Worm (Caenorhabditis elegans) whole organism, L1 larva: ENCODE measurements around the gene nas-8.
A peak's percentile ranks its signal among the peaks of the same experiment; 100 is the strongest.

Experiments
- C16A3.4 ChIP-seq: fragments of 150-350 bp; optimal IDR thresholded peaks from 2 replicates; lab custom pipeline; 2014; ENCODE audit warnings: missing biosample characterization, missing genetic modification characterization
- F16B12.6 ChIP-seq: fragments of 150-350 bp; optimal IDR thresholded peaks from 2 replicates; lab custom pipeline; 2014; ENCODE audit warnings: missing biosample characterization, missing genetic modification characterization
- aly-2 ChIP-seq: fragments of 150-350 bp; optimal IDR thresholded peaks from 2 replicates; lab custom pipeline; 2014; ENCODE audit warnings: missing biosample characterization, missing genetic modification characterization
- ama-1 ChIP-seq: fragments of 150-350 bp; optimal IDR thresholded peaks from 2 replicates; lab custom pipeline; 2014
- blmp-1 ChIP-seq: fragments of 150-350 bp; optimal IDR thresholded peaks from 2 replicates; lab custom pipeline; 2014; ENCODE audit warnings: missing biosample characterization, missing genetic modification characterization
- ceh-88 ChIP-seq: fragments of 200-800 bp; sonication (Bioruptor generic); IDR thresholded peaks from 2 replicates; pipeline ENCODE4 v1.3.6; 2022; ENCODE audit warnings: missing genetic modification characterization, missing compliant biosample characterization
- dpl-1 ChIP-seq, 3 experiments: fragments of 150-350 bp in 2 of 3; sonication (generic microtip) in 1 of 3; optimal IDR thresholded peaks; 2 replicates each; lab custom pipeline; 2014 to 2017; ENCODE audit warnings: missing biosample characterization in 3 of 3, missing genetic modification characterization in 3 of 3, missing genetic modification reagents in 3 of 3
- efl-1 ChIP-seq, 4 experiments: fragments of 150-350 bp; optimal IDR thresholded peaks in 3 of 4; peaks in 1 of 4; 1 replicate in 1 of 4; 2 replicates in 3 of 4; lab custom pipeline; 2014; ENCODE audit warnings: missing biosample characterization in 2 of 4, missing genetic modification characterization in 2 of 4, missing genetic modification reagents in 2 of 4
- efl-3 ChIP-seq: fragments of 200-800 bp; sonication (Bioruptor generic); optimal IDR thresholded peaks from 2 replicates; lab custom pipeline; 2018; ENCODE audit warnings: mild to moderate bottlenecking, missing genetic modification characterization, missing compliant biosample characterization
- elt-2 ChIP-seq: sonication (generic microtip); optimal IDR thresholded peaks from 2 replicates; lab custom pipeline; 2016; ENCODE audit warnings: missing genetic modification characterization, mild to moderate bottlenecking, inconsistent platforms, missing compliant biosample characterization, missing genetic modification reagents
- fkh-4 ChIP-seq: sonication (generic microtip); optimal IDR thresholded peaks from 2 replicates; lab custom pipeline; 2016; ENCODE audit warnings: missing compliant biosample characterization, missing genetic modification characterization, borderline replicate concordance
- fkh-8 ChIP-seq: sonication (generic microtip); optimal IDR thresholded peaks from 2 replicates; lab custom pipeline; 2016; ENCODE audit warnings: mild to moderate bottlenecking, missing genetic modification characterization, missing compliant biosample characterization
- fos-1 ChIP-seq: fragments of 150-350 bp; optimal IDR thresholded peaks from 2 replicates; lab custom pipeline; 2014; ENCODE audit warnings: missing biosample characterization, missing genetic modification characterization
- grh-1 ChIP-seq: fragments of 200-800 bp; sonication (Bioruptor generic); IDR thresholded peaks from 2 replicates; pipeline ENCODE4 v1.3.6; 2022; ENCODE audit warnings: missing genetic modification reagents, missing genetic modification characterization, missing compliant biosample characterization
- hlh-17 ChIP-seq: fragments of 200-800 bp; sonication (Bioruptor generic); optimal IDR thresholded peaks from 2 replicates; lab custom pipeline; 2018; ENCODE audit warnings: missing genetic modification characterization, mild to moderate bottlenecking, missing compliant biosample characterization, moderate library complexity, borderline replicate concordance
- hpl-2 ChIP-seq: fragments of 150-350 bp; optimal IDR thresholded peaks from 2 replicates; lab custom pipeline; 2014; ENCODE audit warnings: missing biosample characterization, missing genetic modification reagents, missing genetic modification characterization
- irx-1 ChIP-seq: sonication (generic microtip); optimal IDR thresholded peaks from 2 replicates; lab custom pipeline; 2016; ENCODE audit warnings: missing genetic modification characterization, missing compliant biosample characterization
- isw-1 ChIP-seq: fragments of 200-800 bp; sonication (Bioruptor generic); IDR thresholded peaks from 2 replicates; pipeline ENCODE4 v1.3.6; 2022; ENCODE audit warnings: missing genetic modification characterization, missing compliant biosample characterization
- lin-13 ChIP-seq: fragments of 150-350 bp; optimal IDR thresholded peaks from 2 replicates; lab custom pipeline; 2014; ENCODE audit warnings: missing biosample characterization, missing genetic modification reagents, missing genetic modification characterization
- lin-14 ChIP-seq: fragments of 200-800 bp; sonication (Bioruptor generic); optimal IDR thresholded peaks from 2 replicates; lab custom pipeline; 2018; ENCODE audit warnings: mild to moderate bottlenecking, missing genetic modification characterization, moderate library complexity, missing compliant biosample characterization
- lin-15B ChIP-seq: fragments of 150-350 bp; sonication (generic microtip); optimal IDR thresholded peaks from 3 replicates; lab custom pipeline; 2014; ENCODE audit warnings: missing biosample characterization, missing genetic modification characterization
- lin-35 ChIP-seq, 2 experiments: fragments of 150-350 bp; optimal IDR thresholded peaks; 2 replicates each; lab custom pipeline; 2014; ENCODE audit warnings: missing biosample characterization in 2 of 2, missing genetic modification characterization in 2 of 2, missing genetic modification reagents in 2 of 2
- lir-3 ChIP-seq: sonication (generic microtip); optimal IDR thresholded peaks from 2 replicates; lab custom pipeline; 2016; ENCODE audit warnings: mild to moderate bottlenecking, missing genetic modification characterization, moderate library complexity, missing compliant biosample characterization; ENCODE audit not compliant: poor library complexity
- lsy-2 ChIP-seq, 2 experiments: fragments of 150-350 bp; optimal IDR thresholded peaks; 2 replicates each; lab custom pipeline; 2014; ENCODE audit warnings: missing biosample characterization in 2 of 2, missing genetic modification characterization in 2 of 2
- mdl-1 ChIP-seq, 2 experiments: fragments of 150-350 bp; optimal IDR thresholded peaks; 2 replicates each; lab custom pipeline; 2014 to 2017; ENCODE audit warnings: missing biosample characterization in 2 of 2, missing genetic modification characterization in 2 of 2, inconsistent platforms in 1 of 2
- mef-2 ChIP-seq: fragments of 150-350 bp; optimal IDR thresholded peaks from 2 replicates; lab custom pipeline; 2014; ENCODE audit warnings: missing biosample characterization, missing genetic modification characterization
- mep-1 ChIP-seq: fragments of 150-350 bp; optimal IDR thresholded peaks from 2 replicates; lab custom pipeline; 2014; ENCODE audit warnings: missing biosample characterization, missing genetic modification characterization
- nhr-12 ChIP-seq: sonication (generic microtip); optimal IDR thresholded peaks from 2 replicates; lab custom pipeline; 2017; ENCODE audit warnings: missing biosample characterization, missing genetic modification characterization
- nhr-19 ChIP-seq: fragments of 200-800 bp; sonication (Bioruptor generic); conservative IDR thresholded peaks from 2 replicates; pipeline ENCODE4 v1.3.6; 2022; ENCODE audit warnings: missing genetic modification characterization, missing compliant biosample characterization
- nhr-20 ChIP-seq: sonication (generic microtip); optimal IDR thresholded peaks from 2 replicates; lab custom pipeline; 2016; ENCODE audit warnings: mild to moderate bottlenecking, missing genetic modification characterization, missing compliant biosample characterization
- nhr-47 ChIP-seq: sonication (generic microtip); optimal IDR thresholded peaks from 2 replicates; lab custom pipeline; 2016; ENCODE audit warnings: mild to moderate bottlenecking, missing genetic modification characterization, moderate library complexity, missing compliant biosample characterization
- nhr-71 ChIP-seq: sonication (generic microtip); optimal IDR thresholded peaks from 2 replicates; lab custom pipeline; 2016; ENCODE audit warnings: mild to moderate bottlenecking, missing genetic modification characterization, moderate library complexity, missing compliant biosample characterization
- nhr-77 ChIP-seq: fragments of 150-350 bp; optimal IDR thresholded peaks from 2 replicates; lab custom pipeline; 2014; ENCODE audit warnings: missing biosample characterization, missing genetic modification characterization
- nhr-85 ChIP-seq: sonication (generic microtip); peaks from one replicate; lab custom pipeline; 2016; ENCODE audit warnings: missing genetic modification characterization, inconsistent platforms, missing compliant biosample characterization
- nhr-90 ChIP-seq: sonication (generic microtip); optimal IDR thresholded peaks from 2 replicates; lab custom pipeline; 2016; ENCODE audit warnings: mild to moderate bottlenecking, missing genetic modification characterization, missing compliant biosample characterization; ENCODE audit not compliant: poor library complexity
- rnt-1 ChIP-seq: sonication (generic microtip); optimal IDR thresholded peaks from 2 replicates; lab custom pipeline; 2016; ENCODE audit warnings: mild to moderate bottlenecking, missing genetic modification characterization, moderate library complexity, missing compliant biosample characterization
- skn-1 ChIP-seq: fragments of 150-350 bp; optimal IDR thresholded peaks from 2 replicates; lab custom pipeline; 2014; ENCODE audit warnings: missing biosample characterization, missing genetic modification characterization
- snu-23 ChIP-seq: sonication (generic microtip); optimal IDR thresholded peaks from 2 replicates; lab custom pipeline; 2016; ENCODE audit warnings: missing genetic modification characterization, missing compliant biosample characterization
- sptf-1 ChIP-seq: fragments of 150-350 bp; optimal IDR thresholded peaks from 2 replicates; lab custom pipeline; 2014; ENCODE audit warnings: missing biosample characterization, missing genetic modification characterization
- swsn-7 ChIP-seq: sonication (generic microtip); optimal IDR thresholded peaks from 2 replicates; lab custom pipeline; 2016; ENCODE audit warnings: missing genetic modification characterization, missing compliant biosample characterization
- tbx-2 ChIP-seq: sonication (generic microtip); optimal IDR thresholded peaks from 2 replicates; lab custom pipeline; 2016; ENCODE audit warnings: missing genetic modification characterization, missing compliant biosample characterization
- unc-130 ChIP-seq: fragments of 150-350 bp; optimal IDR thresholded peaks from 2 replicates; lab custom pipeline; 2017; ENCODE audit warnings: missing biosample characterization, missing genetic modification characterization, inconsistent platforms
- unc-86 ChIP-seq: sonication (generic microtip); optimal IDR thresholded peaks from 2 replicates; lab custom pipeline; 2016; ENCODE audit warnings: missing genetic modification characterization, missing compliant biosample characterization
- xbp-1 ChIP-seq: sonication (generic microtip); optimal IDR thresholded peaks from 2 replicates; lab custom pipeline; 2016; ENCODE audit warnings: missing genetic modification characterization, missing compliant biosample characterization
- ztf-4 ChIP-seq: fragments of 150-350 bp; optimal IDR thresholded peaks from 2 replicates; lab custom pipeline; 2014; ENCODE audit warnings: missing biosample characterization, missing genetic modification characterization

The nas-8 gene

DNA sequence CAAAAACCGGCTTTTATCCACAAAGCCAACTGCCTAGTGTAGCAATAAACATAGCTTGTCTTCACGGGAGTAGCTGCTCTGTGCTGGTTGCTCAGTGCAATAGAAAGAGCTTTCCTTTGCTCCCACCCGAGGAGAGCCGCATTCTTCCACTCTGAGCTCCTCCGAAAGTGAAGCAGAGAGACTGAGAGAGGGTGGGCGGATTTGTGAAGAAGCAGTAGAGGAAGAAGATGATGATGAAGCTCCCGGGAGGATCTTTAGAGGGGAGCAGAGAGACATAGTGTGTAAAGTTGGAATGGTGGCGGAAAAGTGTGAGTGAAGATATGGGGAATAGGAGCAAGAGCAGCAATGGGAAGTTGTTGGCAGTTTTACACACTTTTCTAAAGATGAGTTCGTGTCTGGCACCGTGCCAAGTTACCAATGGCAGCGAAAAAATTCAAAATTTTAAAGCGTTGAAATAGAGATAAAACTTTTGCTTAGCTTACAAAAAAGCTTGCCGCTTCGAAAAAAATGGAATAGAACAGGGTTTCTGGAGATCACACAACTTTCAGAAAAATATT is 16.1 kb upstream of the nas-8 start, which contains the start of gene ZC477.4 (continued):
- peak; percentile 25 for TF ChIP-seq unc-130 (tag; lab: Kevin White, UChicago)
- TF ChIP-seq nhr-77 (tag; lab: Kevin White, UChicago), result peak; percentile 4
- TF ChIP-seq mdl-1 (tag; optimal IDR thresholded peaks at IDR 0.05; lab: Kevin White, UChicago), result no peak
- TF ChIP-seq mep-1 (tag; lab: Kevin White, UChicago), result no peak
- no peak for TF ChIP-seq hpl-2 (GFP tag; lab: Kevin White, UChicago)
- no peak for TF ChIP-seq tbx-2

DNA sequence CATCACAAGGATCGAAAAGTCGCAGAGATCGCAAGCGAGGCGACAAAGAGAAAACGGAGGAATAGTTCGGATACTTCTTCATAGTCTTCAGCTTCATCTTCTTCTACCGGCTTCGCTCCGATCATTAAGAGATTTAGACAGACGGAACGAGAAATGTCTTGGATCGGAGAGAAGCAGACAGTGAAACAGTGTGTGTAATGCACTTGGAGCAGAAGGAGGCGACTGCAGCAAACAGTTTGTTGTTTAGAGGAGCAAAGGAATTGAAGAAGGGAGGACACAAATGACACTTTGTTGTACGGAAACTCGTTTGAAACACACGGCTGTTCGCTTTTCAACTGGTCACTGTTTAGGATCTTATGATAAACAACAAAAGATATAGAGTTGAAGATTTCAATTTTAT is 15.3 kb upstream of the nas-8 start:
- TF ChIP-seq mef-2 (tag; lab: Kevin White, UChicago) (no peak), nhr-77 (tag; lab: Kevin White, UChicago) (peak; percentile 12), nhr-47 (tag; lab: Kevin White, UChicago) (no peak), swsn-7 (no peak), lin-15B (no peak), grh-1 (GFP tag; lab: Robert Waterston, UW) (no peak), lir-3 (tag; lab: Kevin White, UChicago) (peak; percentile 13), tbx-2 (peak; percentile 15), rnt-1 (tag; lab: Kevin White, UChicago) (peak; percentile 70), lin-14 (GFP tag; lab: Kevin White, UChicago) (peak; percentile 65), hlh-17 (GFP tag; lab: Kevin White, UChicago) (no peak), lsy-2 (tag; optimal IDR thresholded peaks at IDR 0.05; lab: Kevin White, UChicago) (peak in 1 of 2 experiments; percentile 22), efl-1 (optimal IDR thresholded peaks at IDR 0.05; lab: Kevin White, UChicago) (peak; percentile 7 to 24), efl-1 (GFP tag; optimal IDR thresholded peaks at IDR 0.05 in 1 of 2; lab: Kevin White, UChicago) (no peak), ztf-4 (peak; percentile 11), nhr-71 (tag; lab: Kevin White, UChicago) (peak; percentile 52), blmp-1 (tag; lab: Kevin White, UChicago) (peak; percentile 13), nhr-20 (tag; lab: Kevin White, UChicago) (peak; percentile 34), skn-1 (tag; lab: Kevin White, UChicago) (peak; percentile 3), unc-130 (tag; lab: Kevin White, UChicago) (peak; percentile 13), snu-23 (GFP tag; lab: Kevin White, UChicago) (peak; percentile 28), nhr-19 (GFP tag; lab: Robert Waterston, UW) (peak; percentile 39)

DNA sequence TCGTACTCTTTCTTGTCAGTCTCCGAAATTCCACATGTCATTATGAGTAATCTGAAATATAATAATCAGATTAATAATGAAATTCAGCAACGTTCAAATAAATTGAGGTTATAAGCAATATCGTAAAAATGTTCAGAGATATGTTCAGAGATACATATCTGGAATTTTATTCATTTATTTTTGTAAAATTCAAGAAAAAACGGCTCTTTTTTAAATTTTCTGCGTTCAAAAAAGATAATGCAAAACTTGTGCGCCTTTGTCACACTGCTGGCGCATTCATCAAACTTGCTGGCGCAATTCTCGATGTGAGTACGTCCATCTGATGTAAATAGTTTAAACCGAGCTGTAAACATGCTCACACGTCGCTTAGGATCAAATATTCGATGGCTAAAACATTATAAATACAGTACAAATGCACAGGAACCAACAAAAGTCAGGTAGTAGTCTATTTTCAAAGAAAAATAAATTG is 11.5 kb upstream of the nas-8 start, which contains the start of the genes rde-8 and ZC477.3:
rde-8 (minus strand) TSS at position 51 of the 469 bp plus-strand sequence.
ZC477.3 (plus strand) TSS at position 282 of the 469 bp plus-strand sequence.
- peak; percentile 82 for TF ChIP-seq xbp-1 (tag; lab: Kevin White, UChicago)
- peak; percentile 38 for TF ChIP-seq ceh-88 (GFP tag; lab: Robert Waterston, UW)
- peak; percentile 78 for TF ChIP-seq unc-86 (tag; lab: Kevin White, UChicago)
- TF ChIP-seq lin-35 (GFP tag; optimal IDR thresholded peaks at IDR 0.05; lab: Kevin White, UChicago), result peak; percentile 79 to 86
- peak; percentile 34 for TF ChIP-seq lin-13 (GFP tag; lab: Kevin White, UChicago)
- TF ChIP-seq nhr-47 (tag; lab: Kevin White, UChicago), result peak; percentile 89
- TF ChIP-seq hlh-17 (GFP tag; lab: Kevin White, UChicago), result no peak
- TF ChIP-seq nhr-20 (tag; lab: Kevin White, UChicago), result peak; percentile 81
- peak; percentile 58 for TF ChIP-seq fkh-4 (tag; lab: Kevin White, UChicago)
- TF ChIP-seq ama-1, result peak; percentile 17
- peak; percentile 48 for TF ChIP-seq F16B12.6
- TF ChIP-seq snu-23 (GFP tag; lab: Kevin White, UChicago), result peak; percentile 90
- TF ChIP-seq irx-1 (tag; lab: Kevin White, UChicago), result peak; percentile 85
- TF ChIP-seq C16A3.4 (tag; lab: Kevin White, UChicago), result peak; percentile 71
- peak; percentile 63 to 83 (median 80) for TF ChIP-seq dpl-1 (GFP tag; optimal IDR thresholded peaks at IDR 0.05; lab: Kevin White, UChicago)
- TF ChIP-seq fos-1 (tag; lab: Kevin White, UChicago), result peak; percentile 9
- TF ChIP-seq nhr-71 (tag; lab: Kevin White, UChicago), result peak; percentile 90
- peak; percentile 44 for TF ChIP-seq lin-15B
- TF ChIP-seq nhr-19 (GFP tag; lab: Robert Waterston, UW), result peak; percentile 78
- peak; percentile 68 for TF ChIP-seq nhr-85
- peak; percentile 35 for TF ChIP-seq efl-3 (GFP tag; lab: Kevin White, UChicago)
- peak; percentile 56 for TF ChIP-seq isw-1 (GFP tag; lab: Robert Waterston, UW)
- peak; percentile 57 for TF ChIP-seq aly-2 (tag; lab: Kevin White, UChicago)
- TF ChIP-seq lir-3 (tag; lab: Kevin White, UChicago), result peak; percentile 9
- TF ChIP-seq fkh-8 (tag; lab: Kevin White, UChicago), result peak; percentile 48
- TF ChIP-seq rnt-1 (tag; lab: Kevin White, UChicago), result peak; percentile 89
- TF ChIP-seq elt-2 (tag; lab: Kevin White, UChicago), result peak; percentile 52
- peak; percentile 67 for TF ChIP-seq grh-1 (GFP tag; lab: Robert Waterston, UW)
- no peak for TF ChIP-seq sptf-1
- peak; percentile 85 for TF ChIP-seq nhr-90 (tag; lab: Kevin White, UChicago)
- TF ChIP-seq nhr-12 (tag; lab: Kevin White, UChicago), result no peak
- TF ChIP-seq lsy-2 (tag; optimal IDR thresholded peaks at IDR 0.05; lab: Kevin White, UChicago), result peak; percentile 85 to 86
